Worm (Caenorhabditis elegans): Measurements from ENCODE around the gene hex-1.

The hex-1 gene

ce11 chrX:2177731-2178326 lies 43.1 kb upstream of the hex-1 start:
- TF ChIP-seq nhr-20 (tag; optimal IDR thresholded peaks at IDR 0.05) (peak; percentile 30), blmp-1 (tag; optimal IDR thresholded peaks at IDR 0.05) (peak; percentile 73), nhr-71 (tag; optimal IDR thresholded peaks at IDR 0.05) (peak; percentile 30), hlh-17 (GFP tag; optimal IDR thresholded peaks at IDR 0.05; ENCODE audit: borderline replicate concordance) (no peak), mep-1 (tag; optimal IDR thresholded peaks at IDR 0.05) (peak; percentile 11), lin-14 (GFP tag; optimal IDR thresholded peaks at IDR 0.05) (peak; percentile 60), lir-3 (tag; optimal IDR thresholded peaks at IDR 0.05; ENCODE audit: poor library complexity) (no peak), unc-62 (GFP tag; optimal IDR thresholded peaks at IDR 0.05) (no peak), nhr-90 (tag; optimal IDR thresholded peaks at IDR 0.05; ENCODE audit: poor library complexity) (peak; percentile 54), mdl-1 (tag; optimal IDR thresholded peaks at IDR 0.05) (peak in 1 of 2 experiments; percentile 24), xbp-1 (tag; optimal IDR thresholded peaks at IDR 0.05) (no peak), fkh-10 (GFP tag; optimal IDR thresholded peaks at IDR 0.05) (no peak), efl-1 (optimal IDR thresholded peaks at IDR 0.05) (no peak), efl-1 (GFP tag; optimal IDR thresholded peaks at IDR 0.05 in 1 of 2) (peak in 1 of 2 experiments; percentile 39), snu-23 (GFP tag; optimal IDR thresholded peaks at IDR 0.05) (peak; percentile 33), elt-3 (tag; optimal IDR thresholded peaks at IDR 0.05) (peak in 5 of 6 experiments; percentile 44 to 72 (median 68)), ceh-82 (tag; optimal IDR thresholded peaks at IDR 0.05) (no peak), nhr-19 (GFP tag; conservative IDR thresholded peaks at IDR 0.05) (0 out of 2 replicates have a peak, but pooled peaks have one; percentile 3), mef-2 (tag; optimal IDR thresholded peaks at IDR 0.05) (no peak), C16A3.4 (tag; optimal IDR thresholded peaks at IDR 0.05) (no peak), elt-2 (tag; optimal IDR thresholded peaks at IDR 0.05) (peak; percentile 66), unc-130 (tag; optimal IDR thresholded peaks at IDR 0.05) (peak; percentile 52), tbx-2 (tag; optimal IDR thresholded peaks at IDR 0.05) (peak; percentile 5), nhr-85 (tag) (peak; percentile 88)

ce11 chrX:2178410-2178944 lies 42.5 kb upstream of the hex-1 start:
- TF ChIP-seq dsc-1 (tag; optimal IDR thresholded peaks at IDR 0.05), result no peak
- no peak for TF ChIP-seq alr-1 (tag; optimal IDR thresholded peaks at IDR 0.05; ENCODE audit: borderline replicate concordance)
- TF ChIP-seq C16A3.4 (tag; optimal IDR thresholded peaks at IDR 0.05), result no peak
- peak in 1 of 2 experiments; percentile 34 for TF ChIP-seq lsy-2 (tag; optimal IDR thresholded peaks at IDR 0.05)
- no peak for TF ChIP-seq pqm-1 (tag; optimal IDR thresholded peaks at IDR 0.05)
- no peak for TF ChIP-seq sox-4 (tag; optimal IDR thresholded peaks at IDR 0.05)
- TF ChIP-seq lin-14 (GFP tag; optimal IDR thresholded peaks at IDR 0.05), result peak; percentile 8
- TF ChIP-seq mab-9 (GFP tag; IDR thresholded peaks at IDR 0.05), result no peak
- TF ChIP-seq swsn-7 (tag; optimal IDR thresholded peaks at IDR 0.05), result no peak
- TF ChIP-seq nhr-77 (tag; optimal IDR thresholded peaks at IDR 0.05), result no peak
- no peak for TF ChIP-seq unc-98 (GFP tag; IDR thresholded peaks at IDR 0.05)
- TF ChIP-seq snu-23 (GFP tag; optimal IDR thresholded peaks at IDR 0.05), result no peak
- no peak for TF ChIP-seq hpl-2 (GFP tag; optimal IDR thresholded peaks at IDR 0.05)
- TF ChIP-seq blmp-1 (tag; optimal IDR thresholded peaks at IDR 0.05), result peak; percentile 63
- TF ChIP-seq ceh-90 (tag; optimal IDR thresholded peaks at IDR 0.05), result no peak
- no peak for TF ChIP-seq ets-5 (GFP tag; IDR thresholded peaks at IDR 0.05)
- TF ChIP-seq xbp-1 (tag; optimal IDR thresholded peaks at IDR 0.05), result no peak
- TF ChIP-seq C04F5.9 (tag; optimal IDR thresholded peaks at IDR 0.05), result no peak
- no peak for TF ChIP-seq nhr-76 (tag; optimal IDR thresholded peaks at IDR 0.05)
- TF ChIP-seq nhr-85 (tag), result peak; percentile 73
- TF ChIP-seq sup-37 (GFP tag; optimal IDR thresholded peaks at IDR 0.05), result no peak
- no peak for TF ChIP-seq lin-13 (GFP tag; optimal IDR thresholded peaks at IDR 0.05)
- no peak for TF ChIP-seq unc-86 (tag; optimal IDR thresholded peaks at IDR 0.05)
- TF ChIP-seq nhr-11 (tag; optimal IDR thresholded peaks at IDR 0.05), result no peak
- no peak for TF ChIP-seq mdl-1 (tag; optimal IDR thresholded peaks at IDR 0.05)
- no peak for TF ChIP-seq tlp-1 (tag; optimal IDR thresholded peaks at IDR 0.05)
- TF ChIP-seq irx-1 (tag; optimal IDR thresholded peaks at IDR 0.05), result no peak
- TF ChIP-seq zag-1 (tag; optimal IDR thresholded peaks at IDR 0.05), result no peak
- TF ChIP-seq unc-130 (tag; optimal IDR thresholded peaks at IDR 0.05), result no peak
- no peak for TF ChIP-seq nhr-47 (tag; optimal IDR thresholded peaks at IDR 0.05)
- no peak for TF ChIP-seq pag-3 (tag; optimal IDR thresholded peaks at IDR 0.05; ENCODE audit: borderline replicate concordance, insufficient read depth)
- TF ChIP-seq elt-2 (tag; optimal IDR thresholded peaks at IDR 0.05), result peak; percentile 47
- no peak for TF ChIP-seq fkh-4 (tag; optimal IDR thresholded peaks at IDR 0.05; ENCODE audit: borderline replicate concordance)
- TF ChIP-seq jun-1 (tag; optimal IDR thresholded peaks at IDR 0.05), result no peak
- no peak for TF ChIP-seq vab-15 (tag; optimal IDR thresholded peaks at IDR 0.05)
